Fruit fly (Drosophila melanogaster): ENCODE measurements around the gene IFT52.

dm6 chr2L:6579045-6579444 is 21.7 kb upstream of the IFT52 start:
- TF ChIP-seq psq (optimal IDR thresholded peaks at IDR 0.05) = no peak
- no peak for TF ChIP-seq Myc (optimal IDR thresholded peaks at IDR 0.05)
- no peak for TF ChIP-seq Sin3A (optimal IDR thresholded peaks at IDR 0.05)
- TF ChIP-seq insv (optimal IDR thresholded peaks at IDR 0.05) = no peak
- TF ChIP-seq h (optimal IDR thresholded peaks at IDR 0.05) = no peak
- no peak for TF ChIP-seq ttk (optimal IDR thresholded peaks at IDR 0.05)
